Worm (Caenorhabditis elegans): ENCODE data around the gene F37C4.8.

F37C4.8 gene

ce11 chrIV:3894770-3895169 is 13.8 kb upstream of the F37C4.8 start, which contains the start of gene dct-8:
Gene dct-8 (plus strand): TSS chrIV:3895070.
- TF ChIP-seq lim-7 (GFP tag; IDR thresholded peaks at IDR 0.05) (no peak), unc-39 (tag; optimal IDR thresholded peaks at IDR 0.05) (no peak), madf-5 (GFP tag; IDR thresholded peaks at IDR 0.05) (no peak), ceh-62 (tag; optimal IDR thresholded peaks at IDR 0.05) (no peak), nhr-11 (tag; optimal IDR thresholded peaks at IDR 0.05) (no peak), mxl-2 (GFP tag; conservative IDR thresholded peaks at IDR 0.05) (no peak), daf-8 (GFP tag; IDR thresholded peaks at IDR 0.05) (no peak), tag-97 (GFP tag; IDR thresholded peaks at IDR 0.05) (no peak), mdl-1 (tag; optimal IDR thresholded peaks at IDR 0.05) (no peak)

DNA sequence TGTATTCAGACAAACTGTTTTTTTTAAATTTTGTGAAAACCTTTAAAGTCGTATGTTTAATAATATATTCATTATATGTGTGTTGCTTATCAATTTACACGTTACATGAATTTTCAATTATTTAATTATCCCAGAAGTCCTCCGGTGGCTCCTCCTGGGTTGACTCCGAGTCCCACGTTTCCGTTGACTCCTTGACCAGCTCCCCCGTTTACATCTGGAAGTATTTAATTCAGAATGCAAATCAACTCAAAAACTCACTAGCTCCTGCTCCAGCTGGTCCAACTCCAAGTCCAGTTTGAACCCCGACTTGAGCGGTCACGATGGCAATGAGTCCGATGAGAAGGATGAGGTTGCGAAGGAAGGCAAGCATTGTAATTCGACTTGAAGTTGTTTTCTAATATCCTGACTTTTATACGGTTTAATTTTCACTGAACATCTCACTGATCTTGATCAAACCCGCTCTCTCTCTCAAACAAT is 13.0 kb upstream of the F37C4.8 start, which contains the start of gene F56D6.8:
F56D6.8 (minus strand) TSS at position 427 of the 477 bp plus-strand sequence.
- TF ChIP-seq ZK337.2 (GFP tag; IDR thresholded peaks at IDR 0.05) (no peak), unc-62 (GFP tag; optimal IDR thresholded peaks at IDR 0.05 in 1 of 2) (peak in 1 of 2 experiments; percentile 74), unc-62 (tag; optimal IDR thresholded peaks at IDR 0.05) (no peak)

ce11 chrIV:3892027-3892426 is 11.0 kb upstream of the F37C4.8 start, which contains the start of gene F56D6.9:
Gene F56D6.9 (plus strand): TSS chrIV:3892327.
- no peak for TF ChIP-seq unc-62 (GFP tag; optimal IDR thresholded peaks at IDR 0.05 in 1 of 2)
- TF ChIP-seq unc-62 (tag; optimal IDR thresholded peaks at IDR 0.05) = no peak
- TF ChIP-seq ztf-7 (tag; optimal IDR thresholded peaks at IDR 0.05) = no peak
- no peak for TF ChIP-seq daf-8 (GFP tag; IDR thresholded peaks at IDR 0.05)

- TF ChIP-seq dmd-8 (GFP tag; IDR thresholded peaks at IDR 0.05) (no peak), vab-7 (GFP tag; IDR thresholded peaks at IDR 0.05) (no peak), mdt-29 (GFP tag; IDR thresholded peaks at IDR 0.05) (no peak), F10B5.3 (tag; optimal IDR thresholded peaks at IDR 0.05) (no peak)
Measured at ce11 chrIV:3888963-3889362, 7.9 kb upstream of the F37C4.8 start, which contains the start of gene oac-21. Gene oac-21 (plus strand): TSS chrIV:3889263.

DNA sequence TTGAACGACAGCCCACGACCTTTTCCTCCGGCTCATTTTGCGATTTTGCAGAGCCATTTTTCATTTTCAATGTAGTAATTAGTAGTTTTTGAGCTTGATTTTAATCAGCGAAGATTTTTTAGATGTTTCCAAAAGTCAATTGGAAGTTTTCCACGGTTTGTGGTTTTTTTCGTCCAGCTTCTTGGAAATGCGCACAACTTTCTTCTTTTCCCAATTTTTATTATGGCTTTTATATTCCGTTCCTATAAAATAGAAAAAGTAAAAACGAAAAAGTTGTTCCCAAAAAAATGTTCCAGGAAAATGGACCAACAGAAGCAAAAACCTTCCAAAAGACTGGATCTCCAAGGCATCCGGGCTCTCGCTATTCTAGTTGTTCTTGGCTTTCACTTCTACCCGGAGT is 4.3 kb upstream of the F37C4.8 start, which contains the start of gene oac-22:
oac-22 (plus strand) TSS at position 301 of the 400 bp plus-strand sequence.
- no peak for TF ChIP-seq php-3 (GFP tag; IDR thresholded peaks at IDR 0.05)
- no peak for TF ChIP-seq madf-5 (GFP tag; IDR thresholded peaks at IDR 0.05)
- no peak for TF ChIP-seq zip-11 (GFP tag; IDR thresholded peaks at IDR 0.05)
- no peak for TF ChIP-seq ceh-28 (tag; optimal IDR thresholded peaks at IDR 0.05)
- TF ChIP-seq lin-13 (GFP tag; optimal IDR thresholded peaks at IDR 0.05) = no peak
- TF ChIP-seq ces-1 (GFP tag; optimal IDR thresholded peaks at IDR 0.05) = no peak
- TF ChIP-seq zfp-2 (tag; optimal IDR thresholded peaks at IDR 0.05) = no peak
- no peak for TF ChIP-seq F26F4.8 (GFP tag; conservative IDR thresholded peaks at IDR 0.05)
- TF ChIP-seq hlh-11 (tag; optimal IDR thresholded peaks at IDR 0.05) = no peak
- TF ChIP-seq nhr-77 (tag; optimal IDR thresholded peaks at IDR 0.05) = no peak
- no peak for TF ChIP-seq rbr-2 (tag; optimal IDR thresholded peaks at IDR 0.05)
- no peak for TF ChIP-seq ztf-11 (tag; optimal IDR thresholded peaks at IDR 0.05)
- no peak for TF ChIP-seq hmg-1.1 (GFP tag; IDR thresholded peaks at IDR 0.05)
- TF ChIP-seq skn-1 (tag; optimal IDR thresholded peaks at IDR 0.05) = no peak

ce11 chrIV:3878283-3878938 is 2.6 kb downstream of the F37C4.8 start, which contains the start of gene F37C4.6:
Gene F37C4.6 (minus strand): TSS chrIV:3878333.
- TF ChIP-seq hlh-11 (tag; optimal IDR thresholded peaks at IDR 0.05) = peak; percentile 49
- TF ChIP-seq nhr-28 (tag; optimal IDR thresholded peaks at IDR 0.05) = peak; percentile 9
- no peak for TF ChIP-seq dmd-9 (GFP tag; IDR thresholded peaks at IDR 0.05)
- TF ChIP-seq nhr-77 (tag; optimal IDR thresholded peaks at IDR 0.05) = no peak
- peak; percentile 18 for TF ChIP-seq pqm-1 (tag; optimal IDR thresholded peaks at IDR 0.05)
- TF ChIP-seq daf-16 (GFP tag; optimal IDR thresholded peaks at IDR 0.05) = no peak
- peak; percentile 85 for TF ChIP-seq daf-16 (tag; optimal IDR thresholded peaks at IDR 0.05)
- TF ChIP-seq nhr-111 (GFP tag; optimal IDR thresholded peaks at IDR 0.05) = no peak
- TF ChIP-seq vab-7 (GFP tag; IDR thresholded peaks at IDR 0.05) = no peak
- peak; percentile 14; the same call in 1 of the 2 replicates for TF ChIP-seq dmd-6 (GFP tag; IDR thresholded peaks at IDR 0.05)
- TF ChIP-seq tag-97 (GFP tag; IDR thresholded peaks at IDR 0.05) = no peak
- TF ChIP-seq arid-1 (GFP tag; conservative IDR thresholded peaks at IDR 0.05) = no peak
- TF ChIP-seq lim-7 (GFP tag; IDR thresholded peaks at IDR 0.05) = no peak
- TF ChIP-seq ceh-20 (GFP tag; IDR thresholded peaks at IDR 0.05) = no peak
- no peak for TF ChIP-seq F37D6.2 (tag; optimal IDR thresholded peaks at IDR 0.05)
- TF ChIP-seq Y75B8A.6 (GFP tag; IDR thresholded peaks at IDR 0.05) = no peak

Measured in whole organism, L4 larva.